Worm (Caenorhabditis elegans) whole organism, L4 larva: ENCODE results near the gene srh-15.

Source experiments
- aly-2 ChIP-seq: sonication (generic microtip); optimal IDR thresholded peaks from 2 replicates; lab custom pipeline; 2018; ENCODE audit warnings: missing biosample characterization, missing genetic modification characterization
- ama-1 ChIP-seq: fragments of 150-350 bp; optimal IDR thresholded peaks from 2 replicates; lab custom pipeline; 2014; ENCODE audit warnings: inconsistent platforms, mixed read lengths
- ces-1 ChIP-seq: fragments of 150-350 bp; sonication (generic microtip); optimal IDR thresholded peaks from 4 replicates; lab custom pipeline; 2014; ENCODE audit warnings: missing biosample characterization, missing genetic modification reagents, missing genetic modification characterization
- dmd-6 ChIP-seq: fragments of 200-800 bp; sonication (Bioruptor generic); IDR thresholded peaks from 2 replicates; pipeline ENCODE4 v1.3.6; 2022; ENCODE audit warnings: missing genetic modification reagents, missing genetic modification characterization, missing compliant biosample characterization
- dmd-8 ChIP-seq: fragments of 200-800 bp; sonication (Bioruptor generic); IDR thresholded peaks from 2 replicates; pipeline ENCODE4 v1.3.6; 2022; ENCODE audit warnings: missing genetic modification characterization, missing compliant biosample characterization
- egl-43 ChIP-seq: fragments of 200-800 bp; sonication (Bioruptor generic); IDR thresholded peaks from 2 replicates; pipeline ENCODE4 v1.3.6; 2022; ENCODE audit warnings: missing genetic modification reagents, missing genetic modification characterization, missing compliant biosample characterization
- hif-1 ChIP-seq, 2 experiments: sonication (generic microtip); optimal IDR thresholded peaks; 2 replicates each; lab custom pipeline; 2016 to 2017; ENCODE audit warnings: missing compliant biosample characterization in 2 of 2, missing genetic modification characterization in 2 of 2, missing genetic modification reagents in 2 of 2, missing genotype in 2 of 2, mild to moderate bottlenecking in 1 of 2
- lin-15B ChIP-seq: fragments of 150-350 bp; sonication (generic microtip); optimal IDR thresholded peaks from 3 replicates; lab custom pipeline; 2014; ENCODE audit warnings: missing biosample characterization, missing genetic modification characterization
- madf-5 ChIP-seq, 2 experiments: fragments of 200-800 bp; sonication (Bioruptor generic); IDR thresholded peaks; 2 replicates each; pipeline ENCODE4 v1.3.6; 2022; ENCODE audit warnings: missing compliant biosample characterization in 2 of 2, missing genetic modification characterization in 2 of 2
- nhr-102 ChIP-seq: sonication (generic microtip); optimal IDR thresholded peaks from 2 replicates; lab custom pipeline; 2016; ENCODE audit warnings: mild to moderate bottlenecking, missing genetic modification characterization, moderate library complexity, missing compliant biosample characterization
- nhr-11 ChIP-seq: fragments of 150-350 bp; optimal IDR thresholded peaks from 2 replicates; lab custom pipeline; 2014; ENCODE audit warnings: missing biosample characterization, missing genetic modification characterization
- nhr-25 ChIP-seq: sonication (generic microtip); optimal IDR thresholded peaks from 2 replicates; lab custom pipeline; 2017; ENCODE audit warnings: missing genetic modification characterization, mild to moderate bottlenecking, missing compliant biosample characterization, antibody characterized with exemption, moderate library complexity, borderline replicate concordance; ENCODE audit not compliant: insufficient read depth
- nhr-76 ChIP-seq: fragments of 150-350 bp; optimal IDR thresholded peaks from 2 replicates; lab custom pipeline; 2014; ENCODE audit warnings: missing biosample characterization, missing genetic modification characterization
- zag-1 ChIP-seq: fragments of 150-350 bp; optimal IDR thresholded peaks from 2 replicates; lab custom pipeline; 2014; ENCODE audit warnings: missing biosample characterization, missing genetic modification characterization

DNA sequence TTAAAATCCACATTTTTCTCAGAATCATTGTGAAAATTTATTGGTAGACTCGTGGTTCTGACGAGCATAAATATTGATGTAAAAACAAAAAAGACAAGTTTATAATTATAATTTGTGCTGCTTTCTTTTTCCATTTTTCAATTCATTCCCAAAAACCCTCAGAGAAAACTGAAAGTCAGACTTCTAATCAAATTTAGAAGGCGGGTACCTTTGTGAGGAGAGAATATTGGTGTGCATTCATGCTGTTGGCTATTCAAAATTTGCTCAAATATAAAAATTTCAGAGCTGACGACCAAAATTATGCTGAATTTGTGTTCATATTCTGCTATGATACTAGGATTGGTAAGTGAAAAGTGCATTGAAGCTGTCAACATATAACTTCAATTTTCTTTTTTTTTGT lies 46.2 kb downstream of the srh-15 start, which contains the start of gene srx-125:
- no peak for TF ChIP-seq ces-1 (GFP tag; lab: Kevin White, UChicago)
- no peak for TF ChIP-seq egl-43
- TF ChIP-seq dmd-8, result no peak
- TF ChIP-seq dmd-6 (GFP tag; lab: Robert Waterston, UW), result no peak
- no peak for TF ChIP-seq hif-1 (tag; optimal IDR thresholded peaks at IDR 0.05; lab: Kevin White, UChicago)
- no peak for TF ChIP-seq nhr-102 (tag; lab: Kevin White, UChicago)
- no peak for TF ChIP-seq ama-1 (lab: Kevin White, UChicago)
- no peak for TF ChIP-seq lin-15B
- TF ChIP-seq nhr-25 (tag; lab: Kevin White, UChicago), result no peak
- no peak for TF ChIP-seq nhr-11 (tag; lab: Kevin White, UChicago)
- no peak for TF ChIP-seq zag-1 (tag; lab: Kevin White, UChicago)
- no peak for TF ChIP-seq madf-5 (GFP tag; IDR thresholded peaks at IDR 0.05; lab: Robert Waterston, UW)
- TF ChIP-seq nhr-76 (tag; lab: Kevin White, UChicago), result no peak
- no peak for TF ChIP-seq aly-2 (tag; lab: Kevin White, UChicago)
